Worm (Caenorhabditis elegans) whole organism, L4 larva: ENCODE results near the gene W03G11.2.
A peak's percentile ranks its signal among the peaks of the same experiment; 100 is the strongest.

Experiments used
- D1046.2 ChIP-seq: fragments of 200-800 bp; sonication (Bioruptor generic); IDR thresholded peaks from 2 replicates; pipeline ENCODE4 v1.3.6; 2022; ENCODE audit warnings: missing genetic modification characterization, missing compliant biosample characterization
- F49E8.2 ChIP-seq: sonication (generic microtip); optimal IDR thresholded peaks from 2 replicates; lab custom pipeline; 2016; ENCODE audit warnings: missing compliant biosample characterization, mild to moderate bottlenecking, missing genetic modification characterization, borderline replicate concordance
- T20F7.1 ChIP-seq: fragments of 200-800 bp; sonication (Bioruptor generic); optimal IDR thresholded peaks from 2 replicates; lab custom pipeline; 2018; ENCODE audit warnings: mild to moderate bottlenecking, missing genetic modification characterization, missing compliant biosample characterization
- aha-1 ChIP-seq: fragments of 150-350 bp; peaks from one replicate; lab custom pipeline; 2014; ENCODE audit warnings: missing biosample characterization, missing genetic modification characterization
- ama-1 ChIP-seq: fragments of 150-350 bp; optimal IDR thresholded peaks from 2 replicates; lab custom pipeline; 2014; ENCODE audit warnings: inconsistent platforms, mixed read lengths
- cey-2 ChIP-seq: sonication (generic microtip); optimal IDR thresholded peaks from 3 replicates; lab custom pipeline; 2017; ENCODE audit warnings: missing genetic modification characterization, mild to moderate bottlenecking, missing compliant biosample characterization, antibody characterized with exemption, borderline replicate concordance; ENCODE audit not compliant: insufficient read depth
- daf-12 ChIP-seq: fragments of 150-350 bp; optimal IDR thresholded peaks from 2 replicates; lab custom pipeline; 2014; ENCODE audit warnings: missing biosample characterization, missing genetic modification reagents, missing genetic modification characterization
- daf-19 ChIP-seq: fragments of 200-800 bp; sonication (Bioruptor generic); conservative IDR thresholded peaks from 2 replicates; pipeline ENCODE4 v1.3.6; 2022; ENCODE audit warnings: missing genetic modification characterization, missing compliant biosample characterization
- duxl-1 ChIP-seq: sonication (generic microtip); optimal IDR thresholded peaks from 2 replicates; lab custom pipeline; 2016; ENCODE audit warnings: mild to moderate bottlenecking, missing genetic modification characterization, moderate library complexity, missing compliant biosample characterization; ENCODE audit not compliant: poor library complexity
- hif-1 ChIP-seq, 2 experiments: sonication (generic microtip); optimal IDR thresholded peaks; 2 replicates each; lab custom pipeline; 2016 to 2017; ENCODE audit warnings: missing compliant biosample characterization in 2 of 2, missing genetic modification characterization in 2 of 2, missing genetic modification reagents in 2 of 2, missing genotype in 2 of 2, mild to moderate bottlenecking in 1 of 2
- hlh-11 ChIP-seq: fragments of 200-800 bp; sonication (Bioruptor generic); optimal IDR thresholded peaks from 2 replicates; lab custom pipeline; 2018; ENCODE audit warnings: mild to moderate bottlenecking, missing genetic modification characterization, missing compliant biosample characterization
- hmg-1.1 ChIP-seq: fragments of 200-800 bp; sonication (Bioruptor generic); IDR thresholded peaks from 2 replicates; pipeline ENCODE4 v1.3.6; 2022; ENCODE audit warnings: missing genetic modification reagents, missing genetic modification characterization, missing compliant biosample characterization
- lim-7 ChIP-seq: fragments of 200-800 bp; sonication (Bioruptor generic); IDR thresholded peaks from 2 replicates; pipeline ENCODE4 v1.3.6; 2022; ENCODE audit warnings: missing genetic modification characterization, missing compliant biosample characterization
- lin-13 ChIP-seq: fragments of 150-350 bp; optimal IDR thresholded peaks from 2 replicates; lab custom pipeline; 2014; ENCODE audit warnings: missing biosample characterization, missing genetic modification reagents, missing genetic modification characterization
- lin-15B ChIP-seq: fragments of 150-350 bp; sonication (generic microtip); optimal IDR thresholded peaks from 3 replicates; lab custom pipeline; 2014; ENCODE audit warnings: missing biosample characterization, missing genetic modification characterization
- madf-5 ChIP-seq, 2 experiments: fragments of 200-800 bp; sonication (Bioruptor generic); IDR thresholded peaks; 2 replicates each; pipeline ENCODE4 v1.3.6; 2022; ENCODE audit warnings: missing compliant biosample characterization in 2 of 2, missing genetic modification characterization in 2 of 2
- madf-9 ChIP-seq: fragments of 200-800 bp; sonication (Bioruptor generic); conservative IDR thresholded peaks from 2 replicates; pipeline ENCODE4 v1.3.6; 2022; ENCODE audit warnings: missing genetic modification reagents, missing genetic modification characterization, missing compliant biosample characterization
- nhr-11 ChIP-seq: fragments of 150-350 bp; optimal IDR thresholded peaks from 2 replicates; lab custom pipeline; 2014; ENCODE audit warnings: missing biosample characterization, missing genetic modification characterization
- nhr-48 ChIP-seq: sonication (generic microtip); optimal IDR thresholded peaks from 2 replicates; lab custom pipeline; 2016; ENCODE audit warnings: mild to moderate bottlenecking, missing genetic modification characterization, missing compliant biosample characterization
- nhr-76 ChIP-seq: fragments of 150-350 bp; optimal IDR thresholded peaks from 2 replicates; lab custom pipeline; 2014; ENCODE audit warnings: missing biosample characterization, missing genetic modification characterization
- php-3 ChIP-seq: fragments of 200-800 bp; sonication (Bioruptor generic); IDR thresholded peaks from 2 replicates; pipeline ENCODE4 v1.3.6; 2022; ENCODE audit warnings: missing genetic modification reagents, missing genetic modification characterization, missing compliant biosample characterization
- sdz-12 ChIP-seq: fragments of 200-800 bp; sonication (Bioruptor generic); optimal IDR thresholded peaks from 2 replicates; lab custom pipeline; 2018; ENCODE audit warnings: mild to moderate bottlenecking, missing genetic modification characterization, missing compliant biosample characterization
- set-16 ChIP-seq: fragments of 200-800 bp; sonication (Bioruptor generic); IDR thresholded peaks from 2 replicates; pipeline ENCODE4 v1.3.6; 2022; ENCODE audit warnings: missing genetic modification reagents, missing genetic modification characterization, missing compliant biosample characterization
- skn-1 ChIP-seq: fragments of 150-350 bp; optimal IDR thresholded peaks from 2 replicates; lab custom pipeline; 2014; ENCODE audit warnings: missing biosample characterization, missing genetic modification characterization
- tag-97 ChIP-seq: fragments of 200-800 bp; sonication (Bioruptor generic); IDR thresholded peaks from 2 replicates; pipeline ENCODE4 v1.3.6; 2022; ENCODE audit warnings: missing genetic modification characterization, missing compliant biosample characterization
- unc-62 ChIP-seq, 3 experiments: fragments of 150-350 bp in 1 of 3; sonication (generic microtip); optimal IDR thresholded peaks in 2 of 3; peaks in 1 of 3; 1 replicate in 1 of 3; 2 replicates in 2 of 3; lab custom pipeline; 2014 to 2017; ENCODE audit warnings: missing biosample characterization in 3 of 3, missing genetic modification characterization in 3 of 3, missing genetic modification reagents in 3 of 3, missing genotype in 1 of 3
- zag-1 ChIP-seq: fragments of 150-350 bp; optimal IDR thresholded peaks from 2 replicates; lab custom pipeline; 2014; ENCODE audit warnings: missing biosample characterization, missing genetic modification characterization

W03G11.2 gene

DNA sequence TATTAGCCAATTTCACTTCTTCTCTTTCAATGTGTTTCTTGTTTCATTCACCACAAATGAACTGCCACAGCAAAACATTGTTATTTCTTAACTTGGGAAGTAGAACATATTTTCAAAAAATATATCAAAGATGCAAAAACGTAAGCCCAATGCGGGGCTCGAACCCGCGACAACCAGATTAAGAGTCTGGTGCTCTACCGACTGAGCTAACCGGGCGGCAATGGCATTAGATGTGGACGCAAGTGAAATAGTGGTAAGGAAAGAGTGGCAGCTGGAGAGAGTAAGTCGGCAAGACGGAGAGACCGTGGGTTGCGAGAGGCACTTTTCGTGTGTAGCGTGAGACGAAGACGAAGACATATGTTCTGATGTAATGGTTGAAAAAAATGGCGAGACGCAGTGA is 2.4 kb downstream of the W03G11.2 start (continued):
- peak in 1 of 2 experiments; percentile 97 for TF ChIP-seq unc-62 (GFP tag; optimal IDR thresholded peaks at IDR 0.05 in 1 of 2; lab: Kevin White, UChicago)
- TF ChIP-seq unc-62 (tag; optimal IDR thresholded peaks at IDR 0.05; lab: Kevin White, UChicago): no peak
- TF ChIP-seq skn-1 (tag; lab: Kevin White, UChicago): peak; percentile 19
- TF ChIP-seq duxl-1 (tag; lab: Kevin White, UChicago): peak; percentile 90

DNA sequence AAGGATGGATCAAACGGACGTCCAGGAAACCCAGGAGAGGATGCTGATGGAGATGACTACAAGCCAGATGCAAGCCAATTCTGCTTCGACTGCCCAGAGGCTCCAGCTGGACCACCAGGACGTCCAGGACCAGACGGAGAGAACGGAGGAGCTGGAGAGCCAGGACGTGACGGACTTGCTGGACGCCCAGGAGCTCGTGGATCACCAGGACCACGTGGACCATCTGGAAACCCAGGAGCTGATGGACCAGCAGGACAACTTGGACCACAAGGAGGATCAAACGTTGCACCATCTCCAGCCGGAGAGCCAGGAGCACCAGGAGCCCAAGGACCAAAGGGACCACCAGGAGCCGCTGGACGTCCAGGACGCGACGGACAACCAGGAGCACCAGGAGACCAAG is 3.0 kb downstream of the W03G11.2 start:
- TF ChIP-seq hmg-1.1 (GFP tag; lab: Robert Waterston, UW): no peak
- peak; percentile 95 for TF ChIP-seq set-16 (GFP tag; lab: Robert Waterston, UW)

DNA sequence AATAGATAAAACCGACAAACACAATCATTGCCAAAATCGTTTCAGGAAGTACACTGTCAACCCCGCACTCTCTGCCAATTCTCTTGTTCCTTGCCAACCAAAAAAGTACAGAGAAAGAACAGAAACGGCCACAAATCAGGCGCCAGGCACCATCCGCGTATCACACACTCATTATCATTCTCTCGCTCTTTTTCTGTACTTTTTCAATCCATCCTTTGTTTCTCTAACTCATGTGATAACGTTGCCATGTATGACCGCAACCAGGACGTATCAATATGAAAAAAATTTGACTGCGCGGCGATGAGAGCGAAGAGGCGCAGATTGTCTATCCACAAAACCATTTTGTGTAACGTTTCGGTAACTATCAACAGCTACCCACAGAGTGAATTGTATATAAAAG is 3.8 kb downstream of the W03G11.2 start, which contains the start of gene col-181:
TSS of gene col-181 (plus strand) at position 301 of the 400 bp plus-strand sequence.
- TF ChIP-seq php-3: no peak
- TF ChIP-seq F49E8.2 (tag; lab: Kevin White, UChicago): no peak
- TF ChIP-seq aha-1 (tag; lab: Kevin White, UChicago): peak; percentile 89
- no peak for TF ChIP-seq ama-1 (lab: Kevin White, UChicago)
- peak; percentile 61 for TF ChIP-seq hlh-11
- TF ChIP-seq nhr-11 (tag; lab: Kevin White, UChicago): no peak
- TF ChIP-seq zag-1: no peak
- TF ChIP-seq nhr-48 (tag; lab: Kevin White, UChicago): peak; percentile 21
- TF ChIP-seq, all 104 proteins: peak for 3

DNA sequence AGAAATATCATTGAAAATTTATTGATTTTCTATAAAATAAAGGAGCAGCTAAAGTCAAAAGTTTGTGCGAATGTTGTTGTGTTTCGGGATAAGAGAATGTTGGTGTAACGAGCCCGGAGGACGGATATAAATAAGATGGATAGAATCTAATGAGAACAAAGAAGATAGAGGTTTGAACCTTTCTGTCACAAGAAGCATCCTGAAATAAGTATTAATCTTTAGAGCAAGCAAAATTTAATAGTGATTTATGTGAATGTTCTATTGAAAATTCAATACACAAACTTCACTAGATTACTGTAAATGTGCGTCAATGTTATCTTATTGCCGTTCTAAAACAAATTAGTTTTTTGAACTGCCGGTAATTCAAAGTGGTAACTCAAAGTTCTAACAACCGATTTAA is 4.7 kb downstream of the W03G11.2 start, which contains the start of gene W03G11.3:
TSS of gene W03G11.3 (minus strand) at position 101 of the 400 bp plus-strand sequence.
- TF ChIP-seq madf-5 (GFP tag; IDR thresholded peaks at IDR 0.05; lab: Robert Waterston, UW) (no peak), aha-1 (tag; lab: Kevin White, UChicago) (peak; percentile 49), lin-15B (tag; lab: Kevin White, UChicago) (no peak)

DNA sequence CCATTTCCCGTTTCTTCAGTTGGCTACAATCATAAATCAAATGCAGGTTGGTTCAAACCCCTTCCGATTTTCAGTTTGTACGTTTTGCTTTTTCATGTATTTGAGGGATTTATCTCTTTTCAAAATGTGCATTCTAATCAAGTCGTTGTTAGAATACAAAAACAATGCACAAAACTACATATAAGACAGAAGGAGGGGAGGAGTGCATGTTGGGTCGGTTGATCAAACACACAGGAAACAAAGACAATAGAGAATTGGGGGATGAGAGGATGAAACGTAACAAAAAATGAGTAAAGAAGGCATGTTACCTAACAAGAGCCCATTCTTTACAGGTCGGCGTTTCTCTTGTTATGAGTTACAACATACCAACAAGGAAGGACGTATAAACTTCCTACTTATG is 10.4 kb downstream of the W03G11.2 start:
- peak in 1 of 2 experiments; percentile 15 for TF ChIP-seq unc-62 (GFP tag; optimal IDR thresholded peaks at IDR 0.05 in 1 of 2; lab: Kevin White, UChicago)
- no peak for TF ChIP-seq unc-62 (tag; optimal IDR thresholded peaks at IDR 0.05; lab: Kevin White, UChicago)
- no peak for TF ChIP-seq D1046.2 (GFP tag; lab: Robert Waterston, UW)
- TF ChIP-seq aha-1 (tag; lab: Kevin White, UChicago): peak; percentile 90

DNA sequence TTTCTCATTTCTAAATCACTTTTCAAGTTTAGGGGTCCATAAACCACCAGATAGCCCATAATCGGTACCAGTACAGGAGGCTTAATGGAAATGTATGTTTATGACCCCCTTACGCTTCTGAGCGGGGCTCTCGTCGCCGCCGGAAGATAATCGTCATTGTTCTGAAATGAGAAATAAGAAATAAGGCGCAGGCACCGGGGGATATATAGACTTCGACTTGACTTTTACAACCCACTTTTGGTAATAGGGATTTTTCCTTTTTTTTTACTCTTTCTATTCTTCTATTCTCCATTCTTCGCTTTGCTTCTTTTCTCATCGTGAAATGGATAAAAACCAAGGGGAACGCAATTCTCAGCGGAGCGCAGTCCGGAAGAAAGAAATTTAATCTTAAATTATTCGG is 13.2 kb downstream of the W03G11.2 start:
- TF ChIP-seq unc-62 (GFP tag; optimal IDR thresholded peaks at IDR 0.05 in 1 of 2; lab: Kevin White, UChicago): peak in 1 of 2 experiments; percentile 94
- TF ChIP-seq unc-62 (tag; optimal IDR thresholded peaks at IDR 0.05; lab: Kevin White, UChicago): no peak
- no peak for TF ChIP-seq T20F7.1 (GFP tag; lab: Kevin White, UChicago)

DNA sequence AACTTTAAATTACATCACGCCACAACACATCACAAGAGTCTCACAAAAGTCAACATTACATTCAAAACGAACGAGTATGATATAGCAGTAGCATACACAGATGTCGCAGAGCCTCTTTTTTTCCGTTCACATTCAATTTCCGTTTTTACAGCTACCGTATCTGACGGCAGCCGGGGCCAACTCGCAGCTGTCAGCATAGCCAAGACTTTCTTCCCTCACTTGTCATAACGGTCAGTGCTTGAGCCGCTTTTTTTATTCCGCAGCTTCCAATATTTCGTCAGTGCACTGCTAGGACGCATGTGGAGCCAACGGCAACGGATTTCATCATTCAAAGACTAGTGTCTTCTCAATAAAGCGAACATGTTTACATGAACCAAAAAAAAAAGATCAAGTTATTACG is 14.4 kb downstream of the W03G11.2 start:
- peak in 1 of 2 experiments; percentile 93 for TF ChIP-seq unc-62 (GFP tag; optimal IDR thresholded peaks at IDR 0.05 in 1 of 2; lab: Kevin White, UChicago)
- no peak for TF ChIP-seq unc-62 (tag; optimal IDR thresholded peaks at IDR 0.05; lab: Kevin White, UChicago)
- no peak for TF ChIP-seq cey-2 (tag; lab: Kevin White, UChicago)
- TF ChIP-seq lim-7 (GFP tag; lab: Robert Waterston, UW): no peak
- TF ChIP-seq skn-1 (tag; lab: Kevin White, UChicago): no peak

DNA sequence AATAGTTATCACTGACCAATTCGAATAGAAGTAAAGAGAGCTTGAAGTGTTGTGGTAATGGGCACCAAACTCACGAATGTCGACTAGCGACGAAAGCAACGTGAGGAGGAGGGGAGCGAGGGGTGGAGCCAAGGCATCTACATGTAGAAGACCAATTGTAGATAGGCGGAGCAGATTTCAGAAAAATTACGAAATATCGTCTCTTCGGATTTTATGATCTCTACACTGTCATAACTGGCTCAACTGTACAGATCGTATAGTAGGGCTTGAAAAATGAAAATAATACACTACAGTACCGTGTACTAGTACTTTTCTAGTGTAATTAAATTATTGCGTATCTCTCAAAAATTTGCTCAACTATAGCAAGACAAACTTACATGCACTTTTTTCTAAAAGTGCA is 15.4 kb downstream of the W03G11.2 start, which contains the start of gene W03G11.4:
TSS of gene W03G11.4 (minus strand) at position 101 of the 400 bp plus-strand sequence.
- TF ChIP-seq cey-2 (tag; lab: Kevin White, UChicago) (no peak), sdz-12 (GFP tag; lab: Kevin White, UChicago) (no peak), unc-62 (GFP tag; optimal IDR thresholded peaks at IDR 0.05 in 1 of 2; lab: Kevin White, UChicago) (peak in 1 of 2 experiments; percentile 83), unc-62 (tag; optimal IDR thresholded peaks at IDR 0.05; lab: Kevin White, UChicago) (no peak)

DNA sequence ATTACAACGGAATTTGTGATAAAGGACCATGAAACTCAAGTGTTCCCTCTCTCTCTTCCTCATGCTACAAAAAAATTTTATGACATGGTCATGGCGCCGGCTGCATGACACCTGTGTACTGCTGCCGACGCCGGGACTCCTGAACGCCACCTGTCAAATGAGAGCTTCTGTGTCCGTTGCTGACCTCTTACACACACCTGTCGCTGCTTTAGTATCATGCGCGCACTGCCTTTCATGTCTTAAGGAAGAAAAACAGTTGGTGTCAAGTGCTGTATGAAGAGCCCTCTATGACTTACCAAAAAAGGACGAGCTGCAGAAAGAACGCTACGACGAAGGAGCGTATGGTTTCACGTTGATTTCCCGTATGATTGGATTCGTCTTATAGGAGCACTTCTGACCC is 15.8 kb downstream of the W03G11.2 start:
- TF ChIP-seq daf-19 (GFP tag; lab: Robert Waterston, UW) (no peak), nhr-76 (tag; lab: Kevin White, UChicago) (no peak), lin-13 (GFP tag; lab: Kevin White, UChicago) (no peak), tag-97 (no peak), D1046.2 (GFP tag; lab: Robert Waterston, UW) (no peak), madf-9 (GFP tag; lab: Robert Waterston, UW) (no peak), daf-12 (tag; lab: Kevin White, UChicago) (no peak), hif-1 (tag; optimal IDR thresholded peaks at IDR 0.05; lab: Kevin White, UChicago) (no peak), aha-1 (tag; lab: Kevin White, UChicago) (peak; percentile 81)
